Worm (Caenorhabditis elegans) whole organism, L4 larva: ENCODE measurements around the gene VC5.2.
A peak's percentile ranks its signal among the peaks of the same experiment; 100 is the strongest.

Experiments
- D1046.2 ChIP-seq: fragments of 200-800 bp; sonication (Bioruptor generic); IDR thresholded peaks from 2 replicates; pipeline ENCODE4 v1.3.6; 2022; ENCODE audit warnings: missing genetic modification characterization, missing compliant biosample characterization
- F44E2.7 ChIP-seq: fragments of 200-800 bp; sonication (Bioruptor generic); IDR thresholded peaks from 2 replicates; pipeline ENCODE4 v2.1.2; 2022; ENCODE audit warnings: missing genetic modification characterization, missing compliant biosample characterization
- F49E8.2 ChIP-seq: sonication (generic microtip); optimal IDR thresholded peaks from 2 replicates; lab custom pipeline; 2016; ENCODE audit warnings: missing compliant biosample characterization, mild to moderate bottlenecking, missing genetic modification characterization, borderline replicate concordance
- R02D3.7 ChIP-seq: fragments of 150-350 bp; sonication (generic microtip); optimal IDR thresholded peaks from 3 replicates; lab custom pipeline; 2014; ENCODE audit warnings: missing biosample characterization, missing genetic modification characterization
- T26A8.4 ChIP-seq: fragments of 200-800 bp; sonication (Bioruptor generic); IDR thresholded peaks from 2 replicates; pipeline ENCODE4 v1.3.6; 2022; ENCODE audit warnings: missing genetic modification characterization, missing compliant biosample characterization
- Y105C5A.15 ChIP-seq: fragments of 200-800 bp; sonication (Bioruptor generic); IDR thresholded peaks from 2 replicates; pipeline ENCODE4 v1.3.6; 2022; ENCODE audit warnings: missing genetic modification characterization, missing compliant biosample characterization
- Y5F2A.4 ChIP-seq: fragments of 200-800 bp; sonication (Bioruptor generic); optimal IDR thresholded peaks from 2 replicates; lab custom pipeline; 2018; ENCODE audit warnings: mild to moderate bottlenecking, missing genetic modification characterization, missing compliant biosample characterization
- aha-1 ChIP-seq: fragments of 150-350 bp; peaks from one replicate; lab custom pipeline; 2014; ENCODE audit warnings: missing biosample characterization, missing genetic modification characterization
- attf-4 ChIP-seq: sonication (generic microtip); optimal IDR thresholded peaks from 3 replicates; lab custom pipeline; 2017; ENCODE audit warnings: missing biosample characterization, missing genetic modification characterization
- ceh-20 ChIP-seq: fragments of 200-800 bp; sonication (Bioruptor generic); IDR thresholded peaks from 2 replicates; pipeline ENCODE4 v1.3.6; 2022; ENCODE audit warnings: missing genetic modification reagents, missing genetic modification characterization, missing compliant biosample characterization
- ceh-28 ChIP-seq: fragments of 150-350 bp; optimal IDR thresholded peaks from 2 replicates; lab custom pipeline; 2014; ENCODE audit warnings: missing biosample characterization, missing genetic modification reagents, missing genetic modification characterization
- ceh-32 ChIP-seq: sonication (generic microtip); optimal IDR thresholded peaks from 2 replicates; lab custom pipeline; 2016; ENCODE audit warnings: mild to moderate bottlenecking, missing genetic modification characterization, missing compliant biosample characterization; ENCODE audit not compliant: poor library complexity
- ces-1 ChIP-seq: fragments of 150-350 bp; sonication (generic microtip); optimal IDR thresholded peaks from 4 replicates; lab custom pipeline; 2014; ENCODE audit warnings: missing biosample characterization, missing genetic modification reagents, missing genetic modification characterization
- cey-2 ChIP-seq: sonication (generic microtip); optimal IDR thresholded peaks from 3 replicates; lab custom pipeline; 2017; ENCODE audit warnings: missing genetic modification characterization, mild to moderate bottlenecking, missing compliant biosample characterization, antibody characterized with exemption, borderline replicate concordance; ENCODE audit not compliant: insufficient read depth
- ctbp-1 ChIP-seq: fragments of 200-800 bp; sonication (Bioruptor generic); IDR thresholded peaks from 2 replicates; pipeline ENCODE4 v1.3.6; 2022; ENCODE audit warnings: missing genetic modification reagents, missing genetic modification characterization, missing compliant biosample characterization
- daf-16 ChIP-seq, 3 experiments: sonication (generic microtip); optimal IDR thresholded peaks; 2 replicates each; lab custom pipeline; 2016 to 2017; ENCODE audit warnings: missing genetic modification characterization in 3 of 3, missing genetic modification reagents in 3 of 3, mild to moderate bottlenecking in 2 of 3, missing compliant biosample characterization in 2 of 3, missing biosample characterization in 1 of 3, moderate library complexity in 1 of 3
- daf-19 ChIP-seq: fragments of 200-800 bp; sonication (Bioruptor generic); conservative IDR thresholded peaks from 2 replicates; pipeline ENCODE4 v1.3.6; 2022; ENCODE audit warnings: missing genetic modification characterization, missing compliant biosample characterization
- dpl-1 ChIP-seq: fragments of 150-350 bp; optimal IDR thresholded peaks from 2 replicates; lab custom pipeline; 2014; ENCODE audit warnings: missing biosample characterization, missing genetic modification reagents, missing genetic modification characterization
- duxl-1 ChIP-seq: sonication (generic microtip); optimal IDR thresholded peaks from 2 replicates; lab custom pipeline; 2016; ENCODE audit warnings: mild to moderate bottlenecking, missing genetic modification characterization, moderate library complexity, missing compliant biosample characterization; ENCODE audit not compliant: poor library complexity
- egl-43 ChIP-seq: fragments of 200-800 bp; sonication (Bioruptor generic); IDR thresholded peaks from 2 replicates; pipeline ENCODE4 v1.3.6; 2022; ENCODE audit warnings: missing genetic modification reagents, missing genetic modification characterization, missing compliant biosample characterization
- fkh-10 ChIP-seq: fragments of 150-350 bp; optimal IDR thresholded peaks from 2 replicates; lab custom pipeline; 2014; ENCODE audit warnings: missing biosample characterization, missing genetic modification reagents, missing genetic modification characterization
- hif-1 ChIP-seq, 2 experiments: sonication (generic microtip); optimal IDR thresholded peaks; 2 replicates each; lab custom pipeline; 2016 to 2017; ENCODE audit warnings: missing compliant biosample characterization in 2 of 2, missing genetic modification characterization in 2 of 2, missing genetic modification reagents in 2 of 2, missing genotype in 2 of 2, mild to moderate bottlenecking in 1 of 2
- hlh-30 ChIP-seq: sonication (generic microtip); optimal IDR thresholded peaks from 2 replicates; lab custom pipeline; 2017; ENCODE audit warnings: antibody characterized with exemption, mild to moderate bottlenecking, missing genetic modification characterization, missing compliant biosample characterization; ENCODE audit not compliant: insufficient read depth
- lin-15B ChIP-seq: fragments of 150-350 bp; sonication (generic microtip); optimal IDR thresholded peaks from 3 replicates; lab custom pipeline; 2014; ENCODE audit warnings: missing biosample characterization, missing genetic modification characterization
- lir-3 ChIP-seq: sonication (generic microtip); optimal IDR thresholded peaks from 2 replicates; lab custom pipeline; 2016; ENCODE audit warnings: mild to moderate bottlenecking, missing genetic modification characterization, missing compliant biosample characterization
- lsy-2 ChIP-seq, 2 experiments: fragments of 150-350 bp in 1 of 2; sonication (generic microtip) in 1 of 2; optimal IDR thresholded peaks; 2 replicates each; lab custom pipeline; 2014 to 2017; ENCODE audit warnings: missing biosample characterization in 2 of 2, missing genetic modification characterization in 2 of 2
- madf-5 ChIP-seq, 2 experiments: fragments of 200-800 bp; sonication (Bioruptor generic); IDR thresholded peaks; 2 replicates each; pipeline ENCODE4 v1.3.6; 2022; ENCODE audit warnings: missing compliant biosample characterization in 2 of 2, missing genetic modification characterization in 2 of 2
- mxl-2 ChIP-seq: fragments of 200-800 bp; sonication (Bioruptor generic); conservative IDR thresholded peaks from 2 replicates; pipeline ENCODE4 v1.3.6; 2022; ENCODE audit warnings: missing genetic modification reagents, missing genetic modification characterization, missing compliant biosample characterization
- nhr-237 ChIP-seq: sonication (generic microtip); optimal IDR thresholded peaks from 2 replicates; lab custom pipeline; 2017; ENCODE audit warnings: missing biosample characterization, missing genetic modification characterization
- nhr-25 ChIP-seq: sonication (generic microtip); optimal IDR thresholded peaks from 2 replicates; lab custom pipeline; 2017; ENCODE audit warnings: missing genetic modification characterization, mild to moderate bottlenecking, missing compliant biosample characterization, antibody characterized with exemption, moderate library complexity, borderline replicate concordance; ENCODE audit not compliant: insufficient read depth
- nhr-28 ChIP-seq: fragments of 150-350 bp; optimal IDR thresholded peaks from 2 replicates; lab custom pipeline; 2014; ENCODE audit warnings: missing biosample characterization, missing genetic modification characterization
- nhr-41 ChIP-seq: fragments of 200-800 bp; sonication (Bioruptor generic); IDR thresholded peaks from 2 replicates; pipeline ENCODE4 v1.3.6; 2022; ENCODE audit warnings: missing genetic modification reagents, missing genetic modification characterization, missing compliant biosample characterization
- nhr-42 ChIP-seq: fragments of 200-800 bp; sonication (Bioruptor generic); IDR thresholded peaks from 2 replicates; pipeline ENCODE4 v1.3.6; 2022; ENCODE audit warnings: missing genetic modification characterization, missing compliant biosample characterization
- nhr-48 ChIP-seq: sonication (generic microtip); optimal IDR thresholded peaks from 2 replicates; lab custom pipeline; 2016; ENCODE audit warnings: mild to moderate bottlenecking, missing genetic modification characterization, missing compliant biosample characterization
- pha-4 ChIP-seq, 2 experiments: fragments of 150-350 bp in 1 of 2; fragments of 200-800 bp in 1 of 2; sonication (Bioruptor generic) in 1 of 2; IDR thresholded peaks in 1 of 2; optimal IDR thresholded peaks in 1 of 2; 2 replicates each; pipeline versions ENCODE4 v1.3.6 to Lab custom; 2014 to 2022; ENCODE audit warnings: missing genetic modification characterization in 2 of 2, missing genetic modification reagents in 2 of 2, missing biosample characterization in 1 of 2, missing compliant biosample characterization in 1 of 2
- php-3 ChIP-seq: fragments of 200-800 bp; sonication (Bioruptor generic); IDR thresholded peaks from 2 replicates; pipeline ENCODE4 v1.3.6; 2022; ENCODE audit warnings: missing genetic modification reagents, missing genetic modification characterization, missing compliant biosample characterization
- sdz-12 ChIP-seq: fragments of 200-800 bp; sonication (Bioruptor generic); optimal IDR thresholded peaks from 2 replicates; lab custom pipeline; 2018; ENCODE audit warnings: mild to moderate bottlenecking, missing genetic modification characterization, missing compliant biosample characterization
- set-16 ChIP-seq: fragments of 200-800 bp; sonication (Bioruptor generic); IDR thresholded peaks from 2 replicates; pipeline ENCODE4 v1.3.6; 2022; ENCODE audit warnings: missing genetic modification reagents, missing genetic modification characterization, missing compliant biosample characterization
- unc-62 ChIP-seq, 3 experiments: fragments of 150-350 bp in 1 of 3; sonication (generic microtip); optimal IDR thresholded peaks in 2 of 3; peaks in 1 of 3; 1 replicate in 1 of 3; 2 replicates in 2 of 3; lab custom pipeline; 2014 to 2017; ENCODE audit warnings: missing biosample characterization in 3 of 3, missing genetic modification characterization in 3 of 3, missing genetic modification reagents in 3 of 3, missing genotype in 1 of 3
- zip-2 ChIP-seq: fragments of 150-350 bp; optimal IDR thresholded peaks from 2 replicates; lab custom pipeline; 2014; ENCODE audit warnings: missing biosample characterization, missing genetic modification characterization

The VC5.2 gene

ce11 chrV:7118796-7119195, 33.0 kb downstream of the VC5.2 start, which contains the start of gene srx-33:
srx-33 (minus strand) TSS chrV:7118896.
- TF ChIP-seq nhr-48 (tag; lab: Kevin White, UChicago), result no peak
- TF ChIP-seq mxl-2 (GFP tag; lab: Robert Waterston, UW), result no peak
- no peak for TF ChIP-seq nhr-237 (tag; lab: Kevin White, UChicago)
- TF ChIP-seq Y5F2A.4 (GFP tag; lab: Kevin White, UChicago), result no peak
- TF ChIP-seq D1046.2 (GFP tag; lab: Robert Waterston, UW), result no peak
- TF ChIP-seq daf-16 (GFP tag; optimal IDR thresholded peaks at IDR 0.05; lab: Kevin White, UChicago), result no peak
- no peak for TF ChIP-seq daf-16 (tag; optimal IDR thresholded peaks at IDR 0.05; lab: Kevin White, UChicago)
- no peak for TF ChIP-seq nhr-28
- no peak for TF ChIP-seq ceh-28 (tag; lab: Kevin White, UChicago)
- no peak for TF ChIP-seq duxl-1 (tag; lab: Kevin White, UChicago)
- TF ChIP-seq lir-3, result no peak
- no peak for TF ChIP-seq hlh-30 (tag; lab: Kevin White, UChicago)
- TF ChIP-seq sdz-12 (GFP tag; lab: Kevin White, UChicago), result no peak
- TF ChIP-seq egl-43 (GFP tag; lab: Robert Waterston, UW), result no peak
- no peak for TF ChIP-seq cey-2 (tag; lab: Kevin White, UChicago)
- TF ChIP-seq ces-1, result no peak
- no peak for TF ChIP-seq daf-19
- no peak for TF ChIP-seq pha-4 (GFP tag; IDR thresholded peaks at IDR 0.05; lab: Robert Waterston, UW)
- no peak for TF ChIP-seq pha-4 (tag; optimal IDR thresholded peaks at IDR 0.05; lab: Kevin White, UChicago)
- no peak for TF ChIP-seq php-3 (GFP tag; lab: Robert Waterston, UW)
- no peak for TF ChIP-seq ceh-32 (tag; lab: Kevin White, UChicago)

DNA sequence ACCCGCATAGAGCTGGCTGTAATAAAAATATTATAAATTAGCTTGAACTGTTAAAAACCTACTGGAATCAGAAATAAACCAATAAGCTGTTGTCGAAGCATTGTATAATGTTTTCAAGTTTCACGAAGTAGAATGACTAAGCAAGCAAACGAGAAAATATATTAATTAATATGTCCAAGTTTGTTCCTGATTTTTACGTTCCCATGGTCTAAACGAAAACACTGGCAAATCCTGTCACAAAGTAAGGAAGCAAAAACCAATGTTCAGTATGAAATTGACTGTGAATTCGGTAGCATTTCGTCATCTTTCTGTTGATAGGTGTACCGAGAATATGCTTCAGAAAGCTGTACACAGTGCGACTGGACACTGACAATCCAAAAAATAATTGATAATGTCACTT, 34.4 kb downstream of the VC5.2 start, which contains the start of gene srx-34:
Gene srx-34 (minus strand): TSS at position 101 of the 400 bp plus-strand sequence.
- TF ChIP-seq lsy-2 (tag; optimal IDR thresholded peaks at IDR 0.05; lab: Kevin White, UChicago) (no peak), lin-15B (tag; lab: Kevin White, UChicago) (no peak), Y105C5A.15 (GFP tag; lab: Robert Waterston, UW) (no peak), ctbp-1 (no peak), fkh-10 (GFP tag; lab: Kevin White, UChicago) (no peak), nhr-41 (no peak), F49E8.2 (no peak), R02D3.7 (no peak), F44E2.7 (no peak), nhr-42 (GFP tag; lab: Robert Waterston, UW) (no peak), ceh-20 (no peak), dpl-1 (no peak)

ce11 chrV:7123188-7123708, 37.5 kb downstream of the VC5.2 start, which contains the start of gene lmd-5:
lmd-5 (plus strand) TSS chrV:7123658.
- no peak for TF ChIP-seq set-16 (GFP tag; lab: Robert Waterston, UW)
- TF ChIP-seq madf-5 (GFP tag; IDR thresholded peaks at IDR 0.05; lab: Robert Waterston, UW), result no peak
- no peak for TF ChIP-seq zip-2 (tag; lab: Kevin White, UChicago)
- no peak for TF ChIP-seq hif-1 (tag; optimal IDR thresholded peaks at IDR 0.05; lab: Kevin White, UChicago)
- no peak for TF ChIP-seq nhr-25 (tag; lab: Kevin White, UChicago)
- TF ChIP-seq aha-1 (tag; lab: Kevin White, UChicago), result peak; percentile 91
- TF ChIP-seq T26A8.4 (GFP tag; lab: Robert Waterston, UW), result no peak
- no peak for TF ChIP-seq dpl-1
- TF ChIP-seq attf-4, result no peak
- TF ChIP-seq R02D3.7, result no peak
- no peak for TF ChIP-seq ctbp-1
- peak in 1 of 2 experiments; percentile 67 for TF ChIP-seq unc-62 (GFP tag; optimal IDR thresholded peaks at IDR 0.05 in 1 of 2; lab: Kevin White, UChicago)
- TF ChIP-seq unc-62 (tag; optimal IDR thresholded peaks at IDR 0.05; lab: Kevin White, UChicago), result no peak
